Fruit fly (Drosophila melanogaster) whole organism, embryonic: ENCODE measurements around the gene Polr1D.

Source experiments
- CG10209 ChIP-seq: fragments of 200-800 bp; sonication (Bioruptor generic); optimal IDR thresholded peaks from 3 replicates; lab custom pipeline; 2017; ENCODE audit warnings: missing biosample characterization, mild to moderate bottlenecking, missing genetic modification characterization, missing genetic modification reagents
- CG1024 ChIP-seq: fragments of 200-800 bp; sonication (Bioruptor generic); IDR thresholded peaks from 2 replicates; pipeline ENCODE4 v1.3.6; 2022; ENCODE audit warnings: missing biosample characterization, missing genetic modification characterization
- CG10431 ChIP-seq: fragments of 200-800 bp; sonication (Bioruptor generic); optimal IDR thresholded peaks from 3 replicates; lab custom pipeline; 2018; ENCODE audit warnings: missing biosample characterization, mild to moderate bottlenecking, missing genetic modification characterization
- CG10462 ChIP-seq: fragments of 200-800 bp; sonication (Bioruptor generic); optimal IDR thresholded peaks from 2 replicates; lab custom pipeline; 2016; ENCODE audit warnings: missing biosample characterization, missing genetic modification characterization
- CG12104 ChIP-seq: fragments of 200-800 bp; sonication (Bioruptor generic); optimal IDR thresholded peaks from 3 replicates; lab custom pipeline; 2016; ENCODE audit warnings: missing biosample characterization, missing genetic modification characterization
- CG12155 ChIP-seq: fragments of 200-800 bp; sonication (Bioruptor generic); optimal IDR thresholded peaks from 3 replicates; lab custom pipeline; 2016; ENCODE audit warnings: missing biosample characterization, missing genetic modification characterization
- CG1233 ChIP-seq: fragments of 200-800 bp; sonication (Bioruptor generic); optimal IDR thresholded peaks from 4 replicates; lab custom pipeline; 2018; ENCODE audit warnings: missing biosample characterization, mild to moderate bottlenecking, missing genetic modification characterization
- CG1602 ChIP-seq: fragments of 200-800 bp; sonication (Bioruptor generic); optimal IDR thresholded peaks from 3 replicates; lab custom pipeline; 2016; ENCODE audit warnings: missing biosample characterization, missing genetic modification characterization
- CG1647 ChIP-seq: fragments of 200-800 bp; sonication (Bioruptor generic); optimal IDR thresholded peaks from 3 replicates; lab custom pipeline; 2016; ENCODE audit warnings: missing biosample characterization, missing genetic modification characterization
- CG16815 ChIP-seq: fragments of 200-800 bp; sonication (Bioruptor generic); optimal IDR thresholded peaks from 3 replicates; lab custom pipeline; 2017; ENCODE audit warnings: missing biosample characterization, mild to moderate bottlenecking, missing genetic modification characterization
- CG17829 ChIP-seq: fragments of 200-800 bp; optimal IDR thresholded peaks from 2 replicates; lab custom pipeline; 2019; ENCODE audit warnings: missing biosample characterization, mild to moderate bottlenecking, missing genetic modification characterization, moderate library complexity
- CG18476 ChIP-seq: fragments of 200-800 bp; sonication (Bioruptor generic); optimal IDR thresholded peaks from 2 replicates; lab custom pipeline; 2016; ENCODE audit warnings: missing biosample characterization, mild to moderate bottlenecking, missing genetic modification characterization
- CG2116 ChIP-seq: fragments of 200-800 bp; sonication (Bioruptor generic); optimal IDR thresholded peaks from 3 replicates; lab custom pipeline; 2018; ENCODE audit warnings: missing biosample characterization, mild to moderate bottlenecking, missing genetic modification characterization
- CG2199 ChIP-seq: fragments of 200-800 bp; sonication (Bioruptor generic); IDR thresholded peaks from 3 replicates; pipeline ENCODE4 v1.3.6; 2022; ENCODE audit warnings: missing biosample characterization, missing genetic modification characterization
- CG2202 ChIP-seq: fragments of 200-800 bp; sonication (Bioruptor generic); optimal IDR thresholded peaks from 2 replicates; lab custom pipeline; 2018; ENCODE audit warnings: missing biosample characterization, mild to moderate bottlenecking, missing genetic modification characterization
- CG32767 ChIP-seq: fragments of 200-800 bp; sonication (Bioruptor generic); IDR thresholded peaks from 2 replicates; pipeline ENCODE4 v1.3.6; 2022; ENCODE audit warnings: missing biosample characterization, missing genetic modification characterization
- CG3407 ChIP-seq: fragments of 200-800 bp; sonication (Bioruptor generic); optimal IDR thresholded peaks from 2 replicates; lab custom pipeline; 2018; ENCODE audit warnings: missing biosample characterization, mild to moderate bottlenecking, missing genetic modification characterization
- CG34422 ChIP-seq: fragments of 200-800 bp; sonication (Bioruptor generic); IDR thresholded peaks from 3 replicates; pipeline ENCODE4 v1.3.6; 2022; ENCODE audit warnings: missing biosample characterization, missing genetic modification characterization
- CG7357 ChIP-seq: fragments of 200-800 bp; sonication (Bioruptor generic); IDR thresholded peaks from 3 replicates; pipeline ENCODE4 v1.3.6; 2022; ENCODE audit warnings: missing biosample characterization, missing genetic modification characterization
- CG7372 ChIP-seq: fragments of 200-800 bp; sonication (Bioruptor generic); IDR thresholded peaks from 2 replicates; pipeline ENCODE4 v1.3.6; 2022; ENCODE audit warnings: missing biosample characterization, missing genetic modification characterization
- CTCF ChIP-seq: fragments of 200-800 bp; sonication (Bioruptor generic); optimal IDR thresholded peaks from 2 replicates; lab custom pipeline; 2017; ENCODE audit warnings: missing biosample characterization, mild to moderate bottlenecking, missing genetic modification characterization, moderate library complexity
- Dad ChIP-seq: fragments of 200-800 bp; sonication (Bioruptor generic); optimal IDR thresholded peaks from 3 replicates; lab custom pipeline; 2016; ENCODE audit warnings: missing biosample characterization, missing genetic modification characterization
- Dref ChIP-seq: fragments of 200-800 bp; sonication (Bioruptor generic); IDR thresholded peaks from 2 replicates; pipeline ENCODE4 v1.3.6; 2022; ENCODE audit warnings: missing biosample characterization, missing genetic modification characterization
- Eip74EF ChIP-seq, 2 experiments: fragments of 200-800 bp in 1 of 2; fragments of >200 bp in 1 of 2; sonication (Bioruptor generic) in 1 of 2; optimal IDR thresholded peaks; 2 replicates each; lab custom pipeline; 2017 to 2019; ENCODE audit warnings: missing biosample characterization in 2 of 2, missing genetic modification characterization in 2 of 2, mild to moderate bottlenecking in 1 of 2, moderate library complexity in 1 of 2
- Elba2 ChIP-seq: fragments of 200-800 bp; sonication (Bioruptor generic); optimal IDR thresholded peaks from 3 replicates; lab custom pipeline; 2016; ENCODE audit warnings: missing biosample characterization, missing genetic modification characterization
- Ets97D ChIP-seq: fragments of 200-800 bp; sonication (Bioruptor generic); optimal IDR thresholded peaks from 3 replicates; lab custom pipeline; 2016; ENCODE audit warnings: missing biosample characterization, missing genetic modification characterization
- Fer1 ChIP-seq: fragments of 200-800 bp; sonication (Bioruptor generic); optimal IDR thresholded peaks from 2 replicates; lab custom pipeline; 2017; ENCODE audit warnings: missing biosample characterization, mild to moderate bottlenecking, missing genetic modification characterization
- Gsc ChIP-seq: fragments of 200-800 bp; sonication (Bioruptor generic); IDR thresholded peaks from 2 replicates; pipeline ENCODE4 v1.3.6; 2022; ENCODE audit warnings: missing biosample characterization, missing genetic modification characterization
- Rx ChIP-seq: fragments of 200-800 bp; sonication (Bioruptor generic); IDR thresholded peaks from 2 replicates; pipeline ENCODE4 v1.3.6; 2022; ENCODE audit warnings: missing biosample characterization, missing genetic modification characterization
- Side ChIP-seq: fragments of 200-800 bp; sonication (Bioruptor generic); optimal IDR thresholded peaks from 2 replicates; lab custom pipeline; 2016; ENCODE audit warnings: missing biosample characterization, missing genetic modification characterization
- Ssrp ChIP-seq: fragments of 200-800 bp; sonication (Bioruptor generic); optimal IDR thresholded peaks from 2 replicates; lab custom pipeline; 2018; ENCODE audit warnings: missing biosample characterization, mild to moderate bottlenecking, missing genetic modification characterization, moderate library complexity
- Xrp1 ChIP-seq: fragments of 200-800 bp; sonication (Bioruptor generic); IDR thresholded peaks from 2 replicates; pipeline ENCODE4 v1.3.6; 2022; ENCODE audit warnings: missing biosample characterization, missing genetic modification characterization
- ap ChIP-seq: fragments of 200-800 bp; sonication (Bioruptor generic); IDR thresholded peaks from 2 replicates; pipeline ENCODE4 v1.3.6; 2022; ENCODE audit warnings: missing biosample characterization, missing genetic modification characterization
- bbx ChIP-seq: fragments of 200-800 bp; sonication (Bioruptor generic); IDR thresholded peaks from 2 replicates; pipeline ENCODE4 v1.3.6; 2022; ENCODE audit warnings: missing biosample characterization, missing genetic modification characterization; ENCODE audit not compliant: partially characterized antibody
- cas ChIP-seq: fragments of 200-800 bp; sonication (Bioruptor generic); IDR thresholded peaks from 2 replicates; pipeline ENCODE4 v1.3.6; 2022; ENCODE audit warnings: missing biosample characterization, missing genetic modification characterization
- chm ChIP-seq: fragments of 200-800 bp; sonication (Bioruptor generic); IDR thresholded peaks from 2 replicates; pipeline ENCODE4 v1.3.6; 2022; ENCODE audit warnings: missing biosample characterization, missing genetic modification characterization
- corto ChIP-seq: fragments of 200-800 bp; sonication (Bioruptor generic); optimal IDR thresholded peaks from 2 replicates; lab custom pipeline; 2016; ENCODE audit warnings: missing biosample characterization, mild to moderate bottlenecking, missing genetic modification characterization, moderate library complexity
- da ChIP-seq: fragments of 200-800 bp; sonication (Bioruptor generic); optimal IDR thresholded peaks from 2 replicates; lab custom pipeline; 2016; ENCODE audit warnings: missing biosample characterization, missing genetic modification characterization
- danr ChIP-seq: fragments of 200-800 bp; sonication (Bioruptor generic); IDR thresholded peaks from 2 replicates; pipeline ENCODE4 v1.3.6; 2022; ENCODE audit warnings: missing biosample characterization, missing genetic modification characterization
- dimm ChIP-seq: fragments of 200-800 bp; sonication (Bioruptor generic); IDR thresholded peaks from 2 replicates; pipeline ENCODE4 v1.3.6; 2022; ENCODE audit warnings: missing biosample characterization, missing genetic modification characterization
- esg ChIP-seq: fragments of 200-800 bp; sonication (Bioruptor generic); conservative IDR thresholded peaks from 2 replicates; pipeline ENCODE4 v1.3.6; 2022; ENCODE audit warnings: missing biosample characterization, missing genetic modification characterization
- fd64A ChIP-seq: fragments of 200-800 bp; sonication (Bioruptor generic); optimal IDR thresholded peaks from 3 replicates; lab custom pipeline; 2018; ENCODE audit warnings: missing biosample characterization, mild to moderate bottlenecking, missing genetic modification characterization
- fru ChIP-seq: fragments of >200 bp; optimal IDR thresholded peaks from 2 replicates; lab custom pipeline; 2017
- h ChIP-seq: fragments of >200 bp; optimal IDR thresholded peaks from 2 replicates; lab custom pipeline; 2017
- jigr1 ChIP-seq: fragments of 200-800 bp; sonication (Bioruptor generic); IDR thresholded peaks from 3 replicates; pipeline ENCODE4 v1.3.6; 2022; ENCODE audit warnings: missing biosample characterization, missing genetic modification characterization
- lbe ChIP-seq: fragments of 200-800 bp; sonication (Bioruptor generic); optimal IDR thresholded peaks from 2 replicates; lab custom pipeline; 2016; ENCODE audit warnings: missing biosample characterization, mild to moderate bottlenecking, missing genetic modification characterization
- pfk ChIP-seq: fragments of 200-800 bp; sonication (Bioruptor generic); optimal IDR thresholded peaks from 2 replicates; lab custom pipeline; 2018; ENCODE audit warnings: missing biosample characterization, mild to moderate bottlenecking, missing genetic modification characterization, moderate library complexity
- phol ChIP-seq: fragments of 200-800 bp; sonication (Bioruptor generic); optimal IDR thresholded peaks from 3 replicates; lab custom pipeline; 2018; ENCODE audit warnings: missing biosample characterization, mild to moderate bottlenecking, missing genetic modification characterization, moderate library complexity
- pros ChIP-seq: fragments of 200-800 bp; sonication (Bioruptor generic); optimal IDR thresholded peaks from 3 replicates; lab custom pipeline; 2019; ENCODE audit warnings: missing biosample characterization, mild to moderate bottlenecking, missing genetic modification characterization, moderate library complexity
- sr ChIP-seq: fragments of 200-800 bp; sonication (Bioruptor generic); IDR thresholded peaks from 3 replicates; pipeline ENCODE4 v1.3.6; 2022; ENCODE audit warnings: missing biosample characterization, missing genetic modification characterization
- trem ChIP-seq: fragments of 200-800 bp; optimal IDR thresholded peaks from 3 replicates; lab custom pipeline; 2019; ENCODE audit warnings: missing biosample characterization, mild to moderate bottlenecking, missing genetic modification characterization, moderate library complexity

Gene Polr1D

DNA sequence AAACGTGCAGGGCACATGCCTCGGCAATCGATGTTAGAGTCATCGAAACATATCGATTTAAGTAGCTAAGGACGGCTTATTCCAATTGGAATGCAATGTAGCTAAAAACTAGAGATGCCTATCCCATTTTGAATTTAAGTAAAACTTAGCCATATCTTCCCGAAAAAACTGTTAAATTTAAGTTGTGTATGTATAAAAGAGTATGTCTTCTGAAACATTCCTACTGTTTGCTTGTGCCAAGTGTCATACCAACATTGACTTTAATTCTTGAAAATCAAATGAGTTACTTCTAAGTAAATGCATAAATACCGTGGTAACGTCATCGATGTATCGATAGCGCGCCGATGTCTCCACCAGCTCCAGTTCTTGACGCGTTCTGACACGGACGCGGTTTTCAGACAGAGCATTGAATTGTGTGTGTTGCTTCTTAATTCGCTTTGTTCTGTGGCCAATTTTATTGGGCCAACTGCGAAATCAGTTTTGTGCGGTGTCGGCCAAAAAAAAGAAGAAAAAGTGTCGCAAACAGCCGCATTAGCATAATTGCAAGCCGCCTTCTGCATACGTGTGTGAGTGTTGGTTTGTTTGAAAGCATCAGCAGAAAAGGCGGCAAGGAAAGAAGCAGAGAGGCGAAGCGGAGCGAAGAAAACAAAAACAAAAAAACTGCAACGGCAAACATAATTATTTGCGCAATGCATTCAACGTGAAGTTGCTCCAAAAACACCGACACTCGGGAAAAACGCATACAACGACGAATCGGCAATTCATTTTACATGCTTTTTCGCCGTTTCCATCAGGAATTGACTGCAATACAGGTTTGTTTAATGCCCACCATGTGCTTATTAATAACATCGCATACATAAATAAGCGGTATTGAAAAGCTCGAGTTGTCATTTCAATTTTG lies 1.3 kb downstream of the Polr1D start, which contains the start of gene brat (continued):
- TF ChIP-seq CG7372 (peak; percentile 41; the same call in 1 of the 2 replicates), Ssrp (tag; lab: Kevin White, UChicago) (peak; percentile 52), CG10209 (peak; percentile 15), CG10462 (GFP tag; lab: Kevin White, UChicago) (no peak), dimm (GFP tag; lab: Robert Waterston, UW) (no peak), sr (no peak), bbx (GFP tag; lab: Robert Waterston, UW) (peak; percentile 87), Side (GFP tag; lab: Kevin White, UChicago) (peak; percentile 71), CG2202 (tag; lab: Kevin White, UChicago) (no peak), CG16815 (no peak), cas (GFP tag; lab: Robert Waterston, UW) (no peak), CG18476 (GFP tag; lab: Kevin White, UChicago) (peak; percentile 5), CG3407 (GFP tag; lab: Kevin White, UChicago) (no peak), Rx (GFP tag; lab: Robert Waterston, UW) (no peak), CG1602 (GFP tag; lab: Kevin White, UChicago) (peak; percentile 38), CG10431 (no peak), CTCF (GFP tag; lab: Kevin White, UChicago) (no peak), da (GFP tag; lab: Kevin White, UChicago) (no peak), esg (GFP tag; lab: Robert Waterston, UW) (no peak; the same call in 1 of the 2 replicates), CG1233 (no peak), Fer1 (GFP tag; lab: Kevin White, UChicago) (peak; percentile 25), CG1647 (GFP tag; lab: Kevin White, UChicago) (peak; percentile 8), Xrp1 (GFP tag; lab: Robert Waterston, UW) (peak; percentile 33; the same call in 1 of the 2 replicates), Dad (peak; percentile 37), jigr1 (GFP tag; lab: Robert Waterston, UW) (peak; percentile 56; the same call in 1 of the 3 replicates), pros (GFP tag; lab: Kevin White, UChicago) (no peak), CG32767 (no peak), CG17829 (tag; lab: Kevin White, UChicago) (peak; percentile 75), CG1024 (GFP tag; lab: Robert Waterston, UW) (no peak), CG34422 (GFP tag; lab: Robert Waterston, UW) (0 out of 3 replicates have a peak, but pooled peaks have one; percentile 56), CG12104 (GFP tag; lab: Kevin White, UChicago) (no peak), ap (no peak), fru (lab: Kevin White, UChicago) (no peak), Gsc (GFP tag; lab: Robert Waterston, UW) (no peak), h (lab: Kevin White, UChicago) (no peak), Dref (GFP tag; lab: Robert Waterston, UW) (peak; percentile 72), pfk (GFP tag; lab: Kevin White, UChicago) (no peak), CG2199 (GFP tag; lab: Robert Waterston, UW) (no peak), chm (GFP tag; lab: Robert Waterston, UW) (no peak), Ets97D (GFP tag; lab: Kevin White, UChicago) (peak; percentile 56), lbe (GFP tag; lab: Kevin White, UChicago) (no peak), CG7357 (GFP tag; lab: Robert Waterston, UW) (peak; percentile 69), phol (tag; lab: Kevin White, UChicago) (peak; percentile 66), trem (tag; lab: Kevin White, UChicago) (peak; percentile 85), danr (GFP tag; lab: Robert Waterston, UW) (no peak), Eip74EF (GFP tag; optimal IDR thresholded peaks at IDR 0.05; lab: Kevin White, UChicago) (no peak), fd64A (no peak), Elba2 (GFP tag; lab: Kevin White, UChicago) (peak; percentile 76), corto (GFP tag; lab: Kevin White, UChicago) (peak; percentile 26), CG12155 (GFP tag; lab: Kevin White, UChicago) (peak; percentile 82), CG2116 (peak; percentile 87)
